Fruit fly (Drosophila melanogaster) whole organism, embryonic: ENCODE results near the gene Spn75F.

Source experiments
- CG10209 ChIP-seq: fragments of 200-800 bp; sonication (Bioruptor generic); optimal IDR thresholded peaks from 3 replicates; lab custom pipeline; 2017; ENCODE audit warnings: missing biosample characterization, mild to moderate bottlenecking, missing genetic modification characterization, missing genetic modification reagents
- CG1024 ChIP-seq: fragments of 200-800 bp; sonication (Bioruptor generic); IDR thresholded peaks from 2 replicates; pipeline ENCODE4 v1.3.6; 2022; ENCODE audit warnings: missing biosample characterization, missing genetic modification characterization
- CG10431 ChIP-seq: fragments of 200-800 bp; sonication (Bioruptor generic); optimal IDR thresholded peaks from 3 replicates; lab custom pipeline; 2018; ENCODE audit warnings: missing biosample characterization, mild to moderate bottlenecking, missing genetic modification characterization
- CG10959 ChIP-seq: fragments of 200-800 bp; sonication (Bioruptor generic); IDR thresholded peaks from 2 replicates; pipeline ENCODE4 v1.3.6; 2022; ENCODE audit warnings: missing biosample characterization, missing genetic modification characterization
- CG11504 ChIP-seq: fragments of 200-800 bp; sonication (Bioruptor generic); optimal IDR thresholded peaks from 3 replicates; lab custom pipeline; 2019; ENCODE audit warnings: missing biosample characterization, mild to moderate bottlenecking, missing genetic modification characterization, moderate library complexity
- CG12071 ChIP-seq: fragments of 200-800 bp; sonication (Bioruptor generic); optimal IDR thresholded peaks from 3 replicates; lab custom pipeline; 2018; ENCODE audit warnings: missing biosample characterization, mild to moderate bottlenecking, missing genetic modification characterization
- CG12236 ChIP-seq: fragments of 200-800 bp; sonication (Bioruptor generic); optimal IDR thresholded peaks from 2 replicates; lab custom pipeline; 2016; ENCODE audit warnings: missing biosample characterization, missing genetic modification characterization
- CG12391 ChIP-seq: fragments of 200-800 bp; sonication (Bioruptor generic); optimal IDR thresholded peaks from 3 replicates; lab custom pipeline; 2018; ENCODE audit warnings: missing biosample characterization, mild to moderate bottlenecking, missing genetic modification characterization, moderate library complexity
- CG13296 ChIP-seq: fragments of 200-800 bp; sonication (Bioruptor generic); optimal IDR thresholded peaks from 3 replicates; lab custom pipeline; 2018; ENCODE audit warnings: missing biosample characterization, mild to moderate bottlenecking, missing genetic modification characterization
- CG14441 ChIP-seq: fragments of 200-800 bp; sonication (Bioruptor generic); IDR thresholded peaks from 2 replicates; pipeline ENCODE4 v1.3.6; 2022; ENCODE audit warnings: missing biosample characterization, missing genetic modification characterization
- CG17829 ChIP-seq: fragments of 200-800 bp; optimal IDR thresholded peaks from 2 replicates; lab custom pipeline; 2019; ENCODE audit warnings: missing biosample characterization, mild to moderate bottlenecking, missing genetic modification characterization, moderate library complexity
- CG17912 ChIP-seq: fragments of 200-800 bp; sonication (Bioruptor generic); optimal IDR thresholded peaks from 2 replicates; lab custom pipeline; 2018; ENCODE audit warnings: missing biosample characterization, mild to moderate bottlenecking, missing genetic modification characterization
- CG30020 ChIP-seq: fragments of 200-800 bp; optimal IDR thresholded peaks from 2 replicates; lab custom pipeline; 2019; ENCODE audit warnings: missing biosample characterization, mild to moderate bottlenecking, missing genetic modification characterization, moderate library complexity
- CG31224 ChIP-seq: fragments of 200-800 bp; sonication (Bioruptor generic); IDR thresholded peaks from 2 replicates; pipeline ENCODE4 v1.3.6; 2022; ENCODE audit warnings: missing biosample characterization, missing genetic modification characterization
- CG32767 ChIP-seq: fragments of 200-800 bp; sonication (Bioruptor generic); IDR thresholded peaks from 2 replicates; pipeline ENCODE4 v1.3.6; 2022; ENCODE audit warnings: missing biosample characterization, missing genetic modification characterization
- CG4707 ChIP-seq: fragments of 200-800 bp; sonication (Bioruptor generic); optimal IDR thresholded peaks from 2 replicates; lab custom pipeline; 2018; ENCODE audit warnings: missing biosample characterization, mild to moderate bottlenecking, missing genetic modification characterization, moderate library complexity
- CG6765 ChIP-seq: fragments of 200-800 bp; sonication (Bioruptor generic); optimal IDR thresholded peaks from 3 replicates; lab custom pipeline; 2017; ENCODE audit warnings: missing biosample characterization, mild to moderate bottlenecking, missing genetic modification characterization
- CG7271 ChIP-seq: fragments of 200-800 bp; sonication (Bioruptor generic); optimal IDR thresholded peaks from 2 replicates; lab custom pipeline; 2018; ENCODE audit warnings: missing biosample characterization, mild to moderate bottlenecking, missing genetic modification characterization, moderate library complexity
- CG7556 ChIP-seq: fragments of 200-800 bp; sonication (Bioruptor generic); optimal IDR thresholded peaks from 2 replicates; lab custom pipeline; 2017; ENCODE audit warnings: missing biosample characterization, mild to moderate bottlenecking, missing genetic modification characterization
- CG7928 ChIP-seq: fragments of 200-800 bp; sonication (Bioruptor generic); optimal IDR thresholded peaks from 2 replicates; lab custom pipeline; 2017; ENCODE audit warnings: missing biosample characterization, mild to moderate bottlenecking, missing genetic modification characterization
- CG8089 ChIP-seq: fragments of 200-800 bp; sonication (Bioruptor generic); optimal IDR thresholded peaks from 3 replicates; lab custom pipeline; 2016; ENCODE audit warnings: missing biosample characterization, missing genetic modification characterization
- CG9609 ChIP-seq: fragments of 200-800 bp; sonication (Bioruptor generic); optimal IDR thresholded peaks from 3 replicates; lab custom pipeline; 2016; ENCODE audit warnings: missing biosample characterization, missing genetic modification characterization
- Dek ChIP-seq: fragments of 200-800 bp; sonication (Bioruptor generic); optimal IDR thresholded peaks from 3 replicates; lab custom pipeline; 2019; ENCODE audit warnings: missing biosample characterization, mild to moderate bottlenecking, missing genetic modification characterization, moderate library complexity
- E2f1 ChIP-seq: fragments of 200-800 bp; sonication (Bioruptor generic); IDR thresholded peaks from 2 replicates; pipeline ENCODE4 v1.3.6; 2022; ENCODE audit warnings: missing biosample characterization, missing genetic modification characterization
- E2f2 ChIP-seq: fragments of 200-800 bp; sonication (Bioruptor generic); IDR thresholded peaks from 2 replicates; pipeline ENCODE4 v1.3.6; 2022; ENCODE audit warnings: missing biosample characterization, missing genetic modification characterization
- Fer1 ChIP-seq: fragments of 200-800 bp; sonication (Bioruptor generic); optimal IDR thresholded peaks from 2 replicates; lab custom pipeline; 2017; ENCODE audit warnings: missing biosample characterization, mild to moderate bottlenecking, missing genetic modification characterization
- Lpt ChIP-seq: fragments of >200 bp; optimal IDR thresholded peaks from 2 replicates; lab custom pipeline; 2018; ENCODE audit warnings: missing biosample characterization, missing genetic modification characterization
- Poxn ChIP-seq: fragments of 200-800 bp; sonication (Bioruptor generic); IDR thresholded peaks from 2 replicates; pipeline ENCODE4 v1.3.6; 2022; ENCODE audit warnings: missing biosample characterization, missing genetic modification characterization
- Ravus ChIP-seq: fragments of 200-800 bp; sonication (Bioruptor generic); IDR thresholded peaks from 2 replicates; pipeline ENCODE4 v1.3.6; 2022; ENCODE audit warnings: missing biosample characterization, missing genetic modification characterization
- Stat92E ChIP-seq, 3 experiments: fragments of >200 bp in 2 of 3; fragments of 200-800 bp in 1 of 3; sonication (Bioruptor generic) in 1 of 3; optimal IDR thresholded peaks; 2 replicates each; lab custom pipeline; 2017 to 2019; ENCODE audit warnings: missing biosample characterization in 3 of 3, missing genetic modification characterization in 3 of 3, mild to moderate bottlenecking in 1 of 3, moderate library complexity in 1 of 3
- Taf1 ChIP-seq: fragments of 200-800 bp; sonication (Bioruptor generic); IDR thresholded peaks from 2 replicates; pipeline ENCODE4 v1.3.6; 2022; ENCODE audit warnings: missing biosample characterization, missing genetic modification characterization
- ab ChIP-seq: fragments of 200-800 bp; sonication (Bioruptor generic); optimal IDR thresholded peaks from 2 replicates; lab custom pipeline; 2016; ENCODE audit warnings: missing biosample characterization, missing genetic modification characterization
- ash1 ChIP-seq: fragments of 200-800 bp; sonication (Bioruptor generic); optimal IDR thresholded peaks from 2 replicates; lab custom pipeline; 2018; ENCODE audit warnings: missing biosample characterization, mild to moderate bottlenecking, missing genetic modification characterization
- bowl ChIP-seq: fragments of 200-800 bp; sonication (Bioruptor generic); IDR thresholded peaks from 2 replicates; pipeline ENCODE4 v1.3.6; 2022; ENCODE audit warnings: missing biosample characterization, missing genetic modification characterization
- br ChIP-seq: fragments of >200 bp; optimal IDR thresholded peaks from 2 replicates; lab custom pipeline; 2017
- bsh ChIP-seq, 2 experiments: fragments of 200-800 bp; sonication (Bioruptor generic); optimal IDR thresholded peaks; 2 replicates each; lab custom pipeline; 2017 to 2018; ENCODE audit warnings: mild to moderate bottlenecking in 2 of 2, missing biosample characterization in 2 of 2, missing genetic modification characterization in 2 of 2, moderate library complexity in 1 of 2
- da ChIP-seq: fragments of 200-800 bp; sonication (Bioruptor generic); optimal IDR thresholded peaks from 2 replicates; lab custom pipeline; 2016; ENCODE audit warnings: missing biosample characterization, missing genetic modification characterization
- en ChIP-seq: fragments of 200-800 bp; sonication (Bioruptor generic); optimal IDR thresholded peaks from 2 replicates; lab custom pipeline; 2016; ENCODE audit warnings: missing biosample characterization, missing genetic modification characterization
- gcm2 ChIP-seq: fragments of 200-800 bp; sonication (Bioruptor generic); optimal IDR thresholded peaks from 2 replicates; lab custom pipeline; 2016; ENCODE audit warnings: missing biosample characterization, missing genetic modification characterization
- lov ChIP-seq, 2 experiments: fragments of 200-800 bp in 1 of 2; fragments of >200 bp in 1 of 2; sonication (Bioruptor generic) in 1 of 2; IDR thresholded peaks in 1 of 2; optimal IDR thresholded peaks in 1 of 2; 2 replicates in 1 of 2; 3 replicates in 1 of 2; pipeline versions ENCODE4 v1.3.6 to Lab custom; 2017 to 2022; ENCODE audit warnings: missing biosample characterization in 1 of 2, missing genetic modification characterization in 1 of 2
- p53 ChIP-seq: fragments of 200-800 bp; sonication (Bioruptor generic); optimal IDR thresholded peaks from 2 replicates; lab custom pipeline; 2016; ENCODE audit warnings: missing biosample characterization, missing genetic modification characterization
- pan ChIP-seq, 4 experiments: fragments of >200 bp in 3 of 4; fragments of 200-800 bp in 1 of 4; sonication (Bioruptor generic) in 1 of 4; optimal IDR thresholded peaks in 3 of 4; IDR thresholded peaks in 1 of 4; 2 replicates each; pipeline versions ENCODE4 v1.3.6 to Lab custom; 2017 to 2022; ENCODE audit warnings: missing biosample characterization in 2 of 4, missing genetic modification characterization in 2 of 4, mixed read lengths in 1 of 4
- pnt ChIP-seq: fragments of 200-800 bp; sonication (Bioruptor generic); optimal IDR thresholded peaks from 3 replicates; lab custom pipeline; 2016; ENCODE audit warnings: missing biosample characterization, missing genetic modification characterization
- prd ChIP-seq, 3 experiments: fragments of >200 bp in 2 of 3; fragments of 200-800 bp in 1 of 3; sonication (Bioruptor generic) in 1 of 3; optimal IDR thresholded peaks in 2 of 3; IDR thresholded peaks in 1 of 3; 2 replicates in 2 of 3; 3 replicates in 1 of 3; pipeline versions ENCODE4 v1.3.6 to Lab custom; 2017 to 2022; ENCODE audit warnings: missing biosample characterization in 1 of 3, missing genetic modification characterization in 1 of 3
- psq ChIP-seq: fragments of 200-800 bp; sonication (Bioruptor generic); optimal IDR thresholded peaks from 2 replicates; lab custom pipeline; 2017; ENCODE audit warnings: missing biosample characterization, missing genetic modification characterization
- ro ChIP-seq: fragments of 200-800 bp; sonication (Bioruptor generic); IDR thresholded peaks from 2 replicates; pipeline ENCODE4 v1.3.6; 2022; ENCODE audit warnings: missing biosample characterization, missing genetic modification characterization
- schlank ChIP-seq: fragments of 200-800 bp; sonication (Bioruptor generic); optimal IDR thresholded peaks from 2 replicates; lab custom pipeline; 2018; ENCODE audit warnings: missing biosample characterization, mild to moderate bottlenecking, missing genetic modification characterization
- sens ChIP-seq: fragments of 200-800 bp; sonication (Bioruptor generic); peaks from one replicate; lab custom pipeline; 2016; ENCODE audit warnings: missing biosample characterization, missing genetic modification characterization
- tio ChIP-seq: fragments of 200-800 bp; sonication (Bioruptor generic); optimal IDR thresholded peaks from 2 replicates; lab custom pipeline; 2017; ENCODE audit warnings: missing biosample characterization, missing genetic modification characterization, inconsistent platforms
- tna ChIP-seq: fragments of 200-800 bp; sonication (Bioruptor generic); IDR thresholded peaks from 2 replicates; pipeline ENCODE4 v1.3.6; 2022; ENCODE audit warnings: missing biosample characterization, missing genetic modification characterization; ENCODE audit not compliant: partially characterized antibody
- yki ChIP-seq: fragments of >200 bp; optimal IDR thresholded peaks from 3 replicates; lab custom pipeline; 2018

The Spn75F gene

dm6 chr3L:19159894-19160293 lies 30.4 kb upstream of the Spn75F start (continued):
- TF ChIP-seq bsh (GFP tag; optimal IDR thresholded peaks at IDR 0.05; lab: Kevin White, UChicago) (peak; percentile 70 to 74), Stat92E (GFP tag; optimal IDR thresholded peaks at IDR 0.05; lab: Kevin White, UChicago) (no peak), CG14441 (GFP tag; lab: Robert Waterston, UW) (no peak), Fer1 (GFP tag; lab: Kevin White, UChicago) (no peak), CG12236 (no peak), prd (optimal IDR thresholded peaks at IDR 0.05; lab: Kevin White, UChicago) (no peak), prd (GFP tag; IDR thresholded peaks at IDR 0.05; lab: Robert Waterston, UW) (peak; percentile 72), CG7928 (GFP tag; lab: Kevin White, UChicago) (no peak), CG31224 (GFP tag; lab: Robert Waterston, UW) (no peak), lov (optimal IDR thresholded peaks at IDR 0.05; lab: Kevin White, UChicago) (no peak), lov (GFP tag; IDR thresholded peaks at IDR 0.05; lab: Robert Waterston, UW) (no peak), Ravus (GFP tag; lab: Robert Waterston, UW) (no peak), bowl (no peak), Lpt (no peak), ro (GFP tag; lab: Robert Waterston, UW) (no peak), da (GFP tag; lab: Kevin White, UChicago) (no peak), tio (GFP tag; lab: Kevin White, UChicago) (peak; percentile 23), yki (lab: Kevin White, UChicago) (no peak), ab (GFP tag; lab: Kevin White, UChicago) (no peak), E2f2 (GFP tag; lab: Robert Waterston, UW) (no peak), CG6765 (GFP tag; lab: Kevin White, UChicago) (no peak), en (GFP tag; lab: Kevin White, UChicago) (no peak), sens (GFP tag; lab: Kevin White, UChicago) (peak; percentile 89), Poxn (GFP tag; lab: Robert Waterston, UW) (no peak), CG8089 (GFP tag; lab: Kevin White, UChicago) (no peak), CG9609 (GFP tag; lab: Kevin White, UChicago) (peak; percentile 17), CG17829 (tag; lab: Kevin White, UChicago) (peak; percentile 51), br (lab: Kevin White, UChicago) (no peak), CG12071 (GFP tag; lab: Kevin White, UChicago) (no peak), pnt (GFP tag; lab: Kevin White, UChicago) (peak; percentile 42), CG17912 (GFP tag; lab: Kevin White, UChicago) (no peak), CG13296 (GFP tag; lab: Kevin White, UChicago) (no peak), CG10209 (GFP tag; lab: Kevin White, UChicago) (no peak), CG10959 (GFP tag; lab: Robert Waterston, UW) (peak; percentile 36; the same call in 1 of the 2 replicates), CG10431 (GFP tag; lab: Kevin White, UChicago) (no peak), schlank (tag; lab: Kevin White, UChicago) (no peak), Dek (tag; lab: Kevin White, UChicago) (no peak), ash1 (no peak), CG7271 (no peak), E2f1 (peak; percentile 43; the same call in 1 of the 2 replicates), pan (optimal IDR thresholded peaks at IDR 0.05; lab: Kevin White, UChicago) (no peak), pan (GFP tag; optimal IDR thresholded peaks at IDR 0.05 in 1 of 2, IDR thresholded peaks at IDR 0.05 in 1 of 2) (peak in 1 of 2 experiments; percentile 38), CG4707 (GFP tag; lab: Kevin White, UChicago) (no peak), CG1024 (0 out of 2 replicates have a peak, but pooled peaks have one; percentile 6), CG7556 (GFP tag; lab: Kevin White, UChicago) (no peak), CG30020 (tag; lab: Kevin White, UChicago) (no peak), gcm2 (no peak), p53 (GFP tag; lab: Kevin White, UChicago) (no peak), CG32767 (no peak), CG12391 (tag; lab: Kevin White, UChicago) (peak; percentile 55), Taf1 (no peak), tna (GFP tag; lab: Robert Waterston, UW) (no peak), psq (GFP tag; lab: Kevin White, UChicago) (no peak), CG11504 (tag; lab: Kevin White, UChicago) (peak; percentile 35)
